Worm (Caenorhabditis elegans) whole organism, L3 larva: ENCODE measurements around the gene srab-3.

Experiments used
- nhr-11 ChIP-seq: fragments of 150-350 bp; optimal IDR thresholded peaks from 2 replicates; lab custom pipeline; 2014; ENCODE audit warnings: missing biosample characterization, missing genetic modification characterization
- pha-4 ChIP-seq: fragments of 150-350 bp; optimal IDR thresholded peaks from 2 replicates; lab custom pipeline; 2014; ENCODE audit warnings: missing biosample characterization, missing genetic modification reagents, missing genetic modification characterization
- unc-39 ChIP-seq: sonication (generic microtip); optimal IDR thresholded peaks from 4 replicates; lab custom pipeline; 2017; ENCODE audit warnings: missing biosample characterization, missing genetic modification characterization

- TF ChIP-seq unc-39 (no peak), nhr-11 (no peak), pha-4 (tag; lab: Kevin White, UChicago) (no peak)
These were observed 22.7 kb downstream of the srab-3 start, which contains the start of gene Y58A7A.4 for ce11 chrV:5084957-5085465.
